Worm (Caenorhabditis elegans): Measurements from ENCODE around the gene R02F11.12.

R02F11.12 gene

DNA sequence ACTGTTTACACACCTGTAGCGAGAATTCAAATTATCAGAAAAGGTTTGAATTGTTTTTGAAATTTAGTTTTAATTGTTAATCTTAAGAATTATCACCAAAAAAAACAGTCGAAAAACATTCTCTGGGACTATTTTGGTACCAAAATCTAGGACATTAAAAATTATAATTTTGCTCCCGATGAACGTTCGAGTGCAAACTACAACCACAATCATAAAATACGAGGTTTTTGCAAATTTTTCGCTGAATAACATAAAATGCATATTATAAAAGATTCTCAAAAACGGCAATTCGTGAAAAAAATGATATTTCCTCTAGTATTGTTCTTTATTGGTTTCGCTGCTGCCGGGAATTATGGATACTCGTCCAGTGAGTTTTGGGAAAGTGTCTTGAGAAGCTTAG lies at the start of gene R02F11.12:
TSS of gene R02F11.12 (plus strand) at position 301 of the 400 bp plus-strand sequence.
- no peak for TF ChIP-seq tbx-11 (GFP tag; IDR thresholded peaks at IDR 0.05)
- TF ChIP-seq tra-4 (tag; optimal IDR thresholded peaks at IDR 0.05) = no peak
- TF ChIP-seq B0310.2 (tag; optimal IDR thresholded peaks at IDR 0.05) = no peak
- no peak for TF ChIP-seq hnd-1 (tag; optimal IDR thresholded peaks at IDR 0.05)
- TF ChIP-seq ceh-13 (GFP tag; optimal IDR thresholded peaks at IDR 0.05) = no peak
- TF ChIP-seq ama-1 (optimal IDR thresholded peaks at IDR 0.05) = no peak
- TF ChIP-seq tbx-37 (GFP tag; conservative IDR thresholded peaks at IDR 0.05) = no peak
- TF ChIP-seq F13C5.2 (tag; optimal IDR thresholded peaks at IDR 0.05) = no peak
- no peak for TF ChIP-seq sea-1 (GFP tag; conservative IDR thresholded peaks at IDR 0.05)
- no peak for TF ChIP-seq ets-7 (tag; optimal IDR thresholded peaks at IDR 0.05)
- no peak for TF ChIP-seq ceh-36 (tag; optimal IDR thresholded peaks at IDR 0.05)
- no peak for TF ChIP-seq aly-1 (tag; optimal IDR thresholded peaks at IDR 0.05)
- no peak for TF ChIP-seq flt-1 (GFP tag; IDR thresholded peaks at IDR 0.05)
- no peak for TF ChIP-seq hmg-4 (GFP tag; optimal IDR thresholded peaks at IDR 0.05)

DNA sequence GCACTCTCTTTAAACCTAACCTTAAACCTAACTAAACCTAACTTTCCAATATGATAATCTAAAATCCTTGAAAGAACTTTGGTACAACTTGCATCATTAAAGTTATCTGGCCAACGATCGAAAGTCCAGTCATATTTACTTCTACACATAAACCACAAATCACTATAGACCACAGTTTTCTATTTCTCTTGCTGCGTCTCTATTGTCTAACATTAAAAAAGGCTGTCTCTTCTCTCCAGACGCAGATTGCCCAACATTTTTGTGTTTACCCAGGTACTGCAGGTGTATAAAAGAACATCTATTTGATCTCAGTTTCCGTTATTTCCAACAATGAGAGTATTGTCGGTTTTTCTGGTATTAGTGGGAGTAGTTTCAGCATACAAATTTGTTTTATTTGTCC lies 48.3 kb upstream of the R02F11.12 start, which contains the start of gene ugt-61:
TSS of gene ugt-61 (plus strand) at position 233 of the 400 bp plus-strand sequence.
- no peak for TF ChIP-seq sea-1 (GFP tag; conservative IDR thresholded peaks at IDR 0.05)
- no peak for TF ChIP-seq ceh-13 (GFP tag; optimal IDR thresholded peaks at IDR 0.05)
- no peak for TF ChIP-seq tra-4 (tag; optimal IDR thresholded peaks at IDR 0.05)
- TF ChIP-seq ets-7 (tag; optimal IDR thresholded peaks at IDR 0.05) = no peak
- TF ChIP-seq flt-1 (GFP tag; IDR thresholded peaks at IDR 0.05) = no peak
- TF ChIP-seq tbx-37 (GFP tag; conservative IDR thresholded peaks at IDR 0.05) = no peak
- TF ChIP-seq F13C5.2 (tag; optimal IDR thresholded peaks at IDR 0.05) = no peak
- TF ChIP-seq tbx-11 (GFP tag; IDR thresholded peaks at IDR 0.05) = no peak
- no peak for TF ChIP-seq aly-1 (tag; optimal IDR thresholded peaks at IDR 0.05)
- TF ChIP-seq ama-1 (optimal IDR thresholded peaks at IDR 0.05) = no peak
- TF ChIP-seq B0310.2 (tag; optimal IDR thresholded peaks at IDR 0.05) = no peak
- TF ChIP-seq hnd-1 (tag; optimal IDR thresholded peaks at IDR 0.05) = no peak
- no peak for TF ChIP-seq pes-1 (GFP tag; IDR thresholded peaks at IDR 0.05)
- no peak for TF ChIP-seq hmbx-1 (tag; optimal IDR thresholded peaks at IDR 0.05)
- TF ChIP-seq scrt-1 (GFP tag; IDR thresholded peaks at IDR 0.05) = no peak
- TF ChIP-seq ceh-36 (tag; optimal IDR thresholded peaks at IDR 0.05) = no peak
- no peak for TF ChIP-seq hmg-4 (GFP tag; optimal IDR thresholded peaks at IDR 0.05)

DNA sequence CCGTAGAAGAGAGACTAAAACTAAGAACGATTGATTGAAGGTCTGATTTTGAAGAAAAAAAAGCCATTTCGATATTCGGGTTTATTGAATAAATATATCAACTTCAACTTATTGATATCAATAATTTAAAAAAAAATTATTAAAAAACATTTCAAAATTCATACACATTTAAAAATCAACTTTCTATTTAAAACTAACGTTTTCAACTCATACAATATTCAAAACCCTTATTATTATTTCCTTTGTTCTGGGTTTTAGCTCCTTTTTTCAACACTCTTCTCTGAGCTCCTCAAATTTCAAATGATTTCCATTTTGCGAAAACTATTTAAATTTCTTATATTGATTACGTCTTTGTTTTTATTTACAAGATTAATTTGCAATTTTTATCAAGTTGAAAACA lies 45.2 kb upstream of the R02F11.12 start, which contains the start of gene C18G1.7:
TSS of gene C18G1.7 (plus strand) at position 301 of the 400 bp plus-strand sequence.
- TF ChIP-seq pes-1 (GFP tag; IDR thresholded peaks at IDR 0.05) (no peak), ceh-13 (GFP tag; optimal IDR thresholded peaks at IDR 0.05) (no peak), ets-7 (tag; optimal IDR thresholded peaks at IDR 0.05) (no peak), tra-4 (tag; optimal IDR thresholded peaks at IDR 0.05) (no peak), B0310.2 (tag; optimal IDR thresholded peaks at IDR 0.05) (no peak)

DNA sequence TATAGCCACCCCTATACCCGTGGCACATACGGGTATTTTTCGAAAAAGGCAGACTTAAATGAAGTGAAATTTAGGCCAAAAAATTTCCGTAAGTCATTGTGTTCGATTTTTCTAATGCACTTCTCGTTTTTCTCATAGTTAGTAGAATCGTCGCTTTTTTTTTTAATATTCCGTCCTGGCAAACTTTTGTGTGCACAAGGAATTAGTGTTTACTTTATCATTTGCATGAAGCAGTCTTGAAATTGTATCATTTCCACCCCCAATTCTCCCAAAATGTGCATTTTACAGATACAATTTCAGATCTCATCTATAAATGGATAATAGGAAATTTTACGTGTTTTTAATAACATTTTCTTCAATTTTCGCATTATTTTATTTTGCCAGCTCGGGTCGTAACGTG lies 40.2 kb upstream of the R02F11.12 start, which contains the start of gene C18G1.6:
TSS of gene C18G1.6 (plus strand) at position 301 of the 400 bp plus-strand sequence.
- TF ChIP-seq F13C5.2 (tag; optimal IDR thresholded peaks at IDR 0.05) = no peak
- TF ChIP-seq tbx-37 (GFP tag; conservative IDR thresholded peaks at IDR 0.05) = no peak
- TF ChIP-seq sea-1 (GFP tag; conservative IDR thresholded peaks at IDR 0.05) = no peak
- TF ChIP-seq ama-1 (optimal IDR thresholded peaks at IDR 0.05) = no peak
- no peak for TF ChIP-seq hnd-1 (tag; optimal IDR thresholded peaks at IDR 0.05)
- TF ChIP-seq hmbx-1 (tag; optimal IDR thresholded peaks at IDR 0.05) = no peak
- no peak for TF ChIP-seq aly-1 (tag; optimal IDR thresholded peaks at IDR 0.05)
- TF ChIP-seq pes-1 (GFP tag; IDR thresholded peaks at IDR 0.05) = no peak
- no peak for TF ChIP-seq flt-1 (GFP tag; IDR thresholded peaks at IDR 0.05)
- no peak for TF ChIP-seq hmg-4 (GFP tag; optimal IDR thresholded peaks at IDR 0.05)
- no peak for TF ChIP-seq ceh-36 (tag; optimal IDR thresholded peaks at IDR 0.05)
- TF ChIP-seq ceh-13 (GFP tag; optimal IDR thresholded peaks at IDR 0.05) = no peak
- TF ChIP-seq scrt-1 (GFP tag; IDR thresholded peaks at IDR 0.05) = no peak
- TF ChIP-seq tra-4 (tag; optimal IDR thresholded peaks at IDR 0.05) = no peak
- TF ChIP-seq B0310.2 (tag; optimal IDR thresholded peaks at IDR 0.05) = no peak

DNA sequence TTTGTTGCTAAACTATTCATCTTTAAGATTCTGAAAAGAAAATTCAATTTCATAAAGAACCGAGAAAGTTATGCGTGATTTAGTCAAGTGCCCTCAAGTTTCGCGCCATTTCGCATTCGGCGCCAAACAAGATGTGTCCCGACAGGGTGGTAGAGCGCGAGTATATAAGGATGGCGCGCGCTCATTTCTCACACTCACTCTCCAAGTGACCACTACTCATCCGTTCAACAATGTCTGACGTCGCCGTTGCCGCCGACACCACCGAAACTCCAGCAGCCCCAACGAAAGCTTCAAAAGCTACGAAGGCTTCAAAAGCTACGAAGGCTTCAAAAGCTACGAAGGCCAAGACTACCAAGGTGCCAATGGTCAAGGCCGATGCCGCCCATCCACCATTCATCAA lies 36.3 kb upstream of the R02F11.12 start, which contains the start of gene hil-4:
TSS of gene hil-4 (plus strand) at position 191 of the 400 bp plus-strand sequence.
- TF ChIP-seq hmbx-1 (tag; optimal IDR thresholded peaks at IDR 0.05) (no peak), scrt-1 (GFP tag; IDR thresholded peaks at IDR 0.05) (no peak), tbx-37 (GFP tag; conservative IDR thresholded peaks at IDR 0.05) (no peak), ceh-13 (GFP tag; optimal IDR thresholded peaks at IDR 0.05) (no peak), hmg-4 (GFP tag; optimal IDR thresholded peaks at IDR 0.05) (no peak), sea-1 (GFP tag; conservative IDR thresholded peaks at IDR 0.05) (no peak), aly-1 (tag; optimal IDR thresholded peaks at IDR 0.05) (no peak), ceh-36 (tag; optimal IDR thresholded peaks at IDR 0.05) (no peak), tra-4 (tag; optimal IDR thresholded peaks at IDR 0.05) (no peak), pes-1 (GFP tag; IDR thresholded peaks at IDR 0.05) (no peak), tbx-11 (GFP tag; IDR thresholded peaks at IDR 0.05) (no peak), B0310.2 (tag; optimal IDR thresholded peaks at IDR 0.05) (no peak), ets-7 (tag; optimal IDR thresholded peaks at IDR 0.05) (no peak), hnd-1 (tag; optimal IDR thresholded peaks at IDR 0.05) (no peak), F13C5.2 (tag; optimal IDR thresholded peaks at IDR 0.05) (no peak), ama-1 (optimal IDR thresholded peaks at IDR 0.05) (no peak), flt-1 (GFP tag; IDR thresholded peaks at IDR 0.05) (no peak)

DNA sequence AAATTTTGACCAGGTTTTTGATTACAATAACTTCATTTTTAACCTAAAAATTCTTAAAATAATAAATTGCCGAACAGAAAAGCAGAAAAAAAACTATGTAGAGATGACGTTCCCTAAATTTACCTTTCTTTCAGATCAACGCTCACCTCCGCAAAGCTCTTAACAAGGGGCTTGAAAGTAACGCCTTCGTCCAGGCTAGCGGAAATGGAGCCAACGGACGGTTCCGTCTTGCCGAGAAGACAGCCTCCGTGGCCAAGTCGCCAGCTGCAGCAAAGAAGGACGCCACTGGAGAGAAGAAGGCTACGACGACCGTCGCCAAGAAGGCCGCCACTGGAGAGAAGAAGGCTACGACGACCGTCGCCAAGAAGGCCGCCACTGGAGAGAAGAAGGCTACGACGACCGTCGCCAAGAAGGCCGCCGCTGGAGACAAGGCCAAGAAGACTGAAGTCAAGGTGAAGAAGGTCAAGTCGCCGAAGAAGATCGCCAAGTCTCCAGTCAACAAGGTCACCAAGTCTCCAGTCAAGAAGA lies 35.7 kb upstream of the R02F11.12 start:
- TF ChIP-seq ceh-36 (tag; optimal IDR thresholded peaks at IDR 0.05) = no peak
- no peak for TF ChIP-seq ama-1 (optimal IDR thresholded peaks at IDR 0.05)
- no peak for TF ChIP-seq hmg-4 (GFP tag; optimal IDR thresholded peaks at IDR 0.05)
- no peak for TF ChIP-seq ets-7 (tag; optimal IDR thresholded peaks at IDR 0.05)
- no peak for TF ChIP-seq hnd-1 (tag; optimal IDR thresholded peaks at IDR 0.05)
- no peak for TF ChIP-seq pes-1 (GFP tag; IDR thresholded peaks at IDR 0.05)
- TF ChIP-seq flt-1 (GFP tag; IDR thresholded peaks at IDR 0.05) = no peak
- TF ChIP-seq tbx-37 (GFP tag; conservative IDR thresholded peaks at IDR 0.05) = no peak
- TF ChIP-seq B0310.2 (tag; optimal IDR thresholded peaks at IDR 0.05) = no peak
- TF ChIP-seq aly-1 (tag; optimal IDR thresholded peaks at IDR 0.05) = no peak
- TF ChIP-seq sea-1 (GFP tag; conservative IDR thresholded peaks at IDR 0.05) = no peak
- no peak for TF ChIP-seq tra-4 (tag; optimal IDR thresholded peaks at IDR 0.05)
- no peak for TF ChIP-seq scrt-1 (GFP tag; IDR thresholded peaks at IDR 0.05)
- TF ChIP-seq tbx-11 (GFP tag; IDR thresholded peaks at IDR 0.05) = no peak

Measured in whole organism, early embryonic.